Worm (Caenorhabditis elegans) whole organism, late embryonic: Measurements from ENCODE around the gene C25H3.17.

Source experiments
- C08G9.2 ChIP-seq: sonication (generic microtip); optimal IDR thresholded peaks from 2 replicates; lab custom pipeline; 2016; ENCODE audit warnings: mild to moderate bottlenecking, missing genetic modification characterization, moderate library complexity, missing compliant biosample characterization
- C38D4.7 ChIP-seq: fragments of 200-800 bp; sonication (Bioruptor generic); optimal IDR thresholded peaks from 2 replicates; lab custom pipeline; 2018; ENCODE audit warnings: mild to moderate bottlenecking, missing genetic modification characterization, moderate library complexity, missing compliant biosample characterization
- F13H6.1 ChIP-seq: sonication (generic microtip); optimal IDR thresholded peaks from 2 replicates; lab custom pipeline; 2016; ENCODE audit warnings: missing genetic modification characterization, missing compliant biosample characterization
- K02D7.2 ChIP-seq: sonication (generic microtip); optimal IDR thresholded peaks from 2 replicates; lab custom pipeline; 2017; ENCODE audit warnings: mild to moderate bottlenecking, missing genetic modification characterization, missing compliant biosample characterization
- K09A11.1 ChIP-seq: sonication (generic microtip); optimal IDR thresholded peaks from 2 replicates; lab custom pipeline; 2017; ENCODE audit warnings: antibody characterized with exemption, mild to moderate bottlenecking, missing genetic modification characterization, missing compliant biosample characterization; ENCODE audit not compliant: insufficient read depth
- T23F11.4 ChIP-seq: fragments of 200-800 bp; sonication (Bioruptor generic); optimal IDR thresholded peaks from 2 replicates; lab custom pipeline; 2018; ENCODE audit warnings: mild to moderate bottlenecking, missing genetic modification characterization, missing compliant biosample characterization
- ceh-14 ChIP-seq: sonication (generic microtip); optimal IDR thresholded peaks from 2 replicates; lab custom pipeline; 2016; ENCODE audit warnings: missing genotype, missing genetic modification characterization, missing compliant biosample characterization
- ceh-18 ChIP-seq: sonication (generic microtip); optimal IDR thresholded peaks from 2 replicates; lab custom pipeline; 2016; ENCODE audit warnings: missing genetic modification characterization, missing compliant biosample characterization
- ceh-19 ChIP-seq: fragments of 200-800 bp; sonication (Bioruptor generic); optimal IDR thresholded peaks from 2 replicates; lab custom pipeline; 2018; ENCODE audit warnings: mild to moderate bottlenecking, missing genetic modification characterization, missing compliant biosample characterization
- ceh-2 ChIP-seq: sonication (generic microtip); optimal IDR thresholded peaks from 2 replicates; lab custom pipeline; 2016; ENCODE audit warnings: missing genotype, missing genetic modification characterization, missing compliant biosample characterization
- ceh-22 ChIP-seq: sonication (generic microtip); optimal IDR thresholded peaks from 2 replicates; lab custom pipeline; 2017; ENCODE audit warnings: missing biosample characterization, missing genetic modification characterization
- ceh-31 ChIP-seq: sonication (generic microtip); optimal IDR thresholded peaks from 2 replicates; lab custom pipeline; 2016; ENCODE audit warnings: missing genetic modification characterization, missing compliant biosample characterization
- ceh-45 ChIP-seq: fragments of 200-800 bp; sonication (Bioruptor generic); IDR thresholded peaks from 2 replicates; pipeline ENCODE4 v1.3.6; 2022; ENCODE audit warnings: missing genetic modification reagents, missing genetic modification characterization, missing compliant biosample characterization
- ceh-48 ChIP-seq: sonication (generic microtip); optimal IDR thresholded peaks from 2 replicates; lab custom pipeline; 2016; ENCODE audit warnings: missing genetic modification characterization, inconsistent platforms, missing compliant biosample characterization
- ceh-6 ChIP-seq: fragments of 200-800 bp; sonication (Bioruptor generic); optimal IDR thresholded peaks from 2 replicates; lab custom pipeline; 2018; ENCODE audit warnings: mild to moderate bottlenecking, missing genetic modification characterization, missing compliant biosample characterization
- dmd-4 ChIP-seq: sonication (generic microtip); optimal IDR thresholded peaks from 2 replicates; lab custom pipeline; 2016; ENCODE audit warnings: borderline replicate concordance, missing genetic modification characterization, missing compliant biosample characterization
- elt-2 ChIP-seq: sonication (generic microtip); optimal IDR thresholded peaks from 2 replicates; lab custom pipeline; 2016; ENCODE audit warnings: missing genetic modification reagents, missing genetic modification characterization, missing compliant biosample characterization
- ets-4 ChIP-seq: sonication (generic microtip); optimal IDR thresholded peaks from 2 replicates; lab custom pipeline; 2016; ENCODE audit warnings: missing genetic modification characterization, missing compliant biosample characterization
- fax-1 ChIP-seq: sonication (generic microtip); optimal IDR thresholded peaks from 2 replicates; lab custom pipeline; 2016; ENCODE audit warnings: missing genotype, missing genetic modification characterization, missing compliant biosample characterization
- hlh-13 ChIP-seq: fragments of 200-800 bp; sonication (Bioruptor generic); optimal IDR thresholded peaks from 2 replicates; lab custom pipeline; 2018; ENCODE audit warnings: mild to moderate bottlenecking, missing genetic modification characterization, missing compliant biosample characterization
- hlh-15 ChIP-seq: sonication (generic microtip); optimal IDR thresholded peaks from 2 replicates; lab custom pipeline; 2016; ENCODE audit warnings: missing genetic modification characterization, missing compliant biosample characterization
- hlh-8 ChIP-seq: sonication (generic microtip); optimal IDR thresholded peaks from 2 replicates; lab custom pipeline; 2016; ENCODE audit warnings: missing genotype, missing genetic modification characterization, missing compliant biosample characterization
- lim-6 ChIP-seq: sonication (generic microtip); optimal IDR thresholded peaks from 2 replicates; lab custom pipeline; 2016; ENCODE audit warnings: missing genetic modification characterization, missing compliant biosample characterization
- madf-2 ChIP-seq: sonication (generic microtip); optimal IDR thresholded peaks from 2 replicates; lab custom pipeline; 2017; ENCODE audit warnings: missing genetic modification characterization, missing compliant biosample characterization
- nfya-1 ChIP-seq: sonication (generic microtip); optimal IDR thresholded peaks from 2 replicates; lab custom pipeline; 2017; ENCODE audit warnings: missing genetic modification characterization, mild to moderate bottlenecking, missing compliant biosample characterization, antibody characterized with exemption, moderate library complexity
- nhr-11 ChIP-seq: fragments of 150-350 bp; optimal IDR thresholded peaks from 2 replicates; lab custom pipeline; 2014; ENCODE audit warnings: missing biosample characterization, missing genetic modification characterization
- npax-4 ChIP-seq: sonication (generic microtip); optimal IDR thresholded peaks from 2 replicates; lab custom pipeline; 2016; ENCODE audit warnings: missing genetic modification characterization, missing compliant biosample characterization
- odd-2 ChIP-seq: sonication (generic microtip); optimal IDR thresholded peaks from 2 replicates; lab custom pipeline; 2017; ENCODE audit warnings: antibody characterized with exemption, mild to moderate bottlenecking, missing genetic modification characterization, missing compliant biosample characterization
- pha-4 ChIP-seq: fragments of 150-350 bp; optimal IDR thresholded peaks from 2 replicates; lab custom pipeline; 2018; ENCODE audit warnings: missing biosample characterization, missing genetic modification reagents, missing genetic modification characterization
- ref-2 ChIP-seq: sonication (generic microtip); optimal IDR thresholded peaks from 2 replicates; lab custom pipeline; 2016; ENCODE audit warnings: missing genetic modification characterization, missing compliant biosample characterization
- rnt-1 ChIP-seq: sonication (generic microtip); optimal IDR thresholded peaks from 2 replicates; lab custom pipeline; 2016; ENCODE audit warnings: missing genetic modification characterization, missing compliant biosample characterization
- sox-2 ChIP-seq: fragments of 200-800 bp; sonication (Bioruptor generic); IDR thresholded peaks from 2 replicates; pipeline ENCODE4 v1.3.6; 2022; ENCODE audit warnings: missing genetic modification reagents, missing genetic modification characterization, missing compliant biosample characterization
- sox-4 ChIP-seq: sonication (generic microtip); optimal IDR thresholded peaks from 2 replicates; lab custom pipeline; 2017; ENCODE audit warnings: mild to moderate bottlenecking, missing genetic modification characterization, inconsistent platforms, missing compliant biosample characterization
- tbx-2 ChIP-seq: sonication (generic microtip); optimal IDR thresholded peaks from 2 replicates; lab custom pipeline; 2016; ENCODE audit warnings: missing genetic modification characterization, missing compliant biosample characterization
- tbx-7 ChIP-seq: sonication (generic microtip); optimal IDR thresholded peaks from 2 replicates; lab custom pipeline; 2016; ENCODE audit warnings: missing genotype, missing genetic modification characterization, missing compliant biosample characterization
- ttx-3 ChIP-seq: sonication (generic microtip); optimal IDR thresholded peaks from 2 replicates; lab custom pipeline; 2016; ENCODE audit warnings: missing genetic modification reagents, missing genetic modification characterization, missing compliant biosample characterization
- unc-42 ChIP-seq: sonication (generic microtip); optimal IDR thresholded peaks from 2 replicates; lab custom pipeline; 2016; ENCODE audit warnings: missing genotype, missing genetic modification characterization, missing compliant biosample characterization
- unc-86 ChIP-seq: sonication (generic microtip); optimal IDR thresholded peaks from 2 replicates; lab custom pipeline; 2016; ENCODE audit warnings: missing genetic modification characterization, missing compliant biosample characterization
- zip-5 ChIP-seq: sonication (generic microtip); optimal IDR thresholded peaks from 2 replicates; lab custom pipeline; 2016; ENCODE audit warnings: missing genetic modification characterization, missing compliant biosample characterization

Gene C25H3.17

DNA sequence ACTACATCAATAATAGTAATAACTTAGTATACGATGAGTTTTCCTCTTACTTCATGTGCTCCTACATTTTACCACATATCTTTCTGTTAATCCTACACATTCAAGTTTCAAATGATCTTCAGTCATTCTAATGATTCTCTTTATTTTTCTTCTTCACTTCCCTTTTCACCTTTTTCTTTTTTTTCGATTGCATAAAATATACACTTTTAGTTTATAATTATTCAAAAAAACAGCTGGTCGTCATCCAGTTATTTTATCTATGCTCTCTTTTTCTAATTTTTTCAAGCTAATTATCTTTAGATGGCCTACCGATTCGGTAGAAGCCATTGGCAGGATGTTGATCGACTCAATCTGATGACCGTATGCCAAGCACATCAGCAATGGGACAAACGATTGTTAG lies 15.3 kb downstream of the C25H3.17 start, which contains the start of gene F59E12.1:
Gene F59E12.1, plus strand, starts transcription at position 301 of the 400 bp plus-strand sequence.
- TF ChIP-seq ceh-19 (no peak), K02D7.2 (no peak), pha-4 (no peak), ceh-14 (tag; lab: Kevin White, UChicago) (no peak), ceh-18 (no peak), ceh-45 (GFP tag; lab: Robert Waterston, UW) (no peak), rnt-1 (no peak), hlh-15 (tag; lab: Kevin White, UChicago) (no peak)
- TF ChIP-seq, all 69 proteins: peak for 0

DNA sequence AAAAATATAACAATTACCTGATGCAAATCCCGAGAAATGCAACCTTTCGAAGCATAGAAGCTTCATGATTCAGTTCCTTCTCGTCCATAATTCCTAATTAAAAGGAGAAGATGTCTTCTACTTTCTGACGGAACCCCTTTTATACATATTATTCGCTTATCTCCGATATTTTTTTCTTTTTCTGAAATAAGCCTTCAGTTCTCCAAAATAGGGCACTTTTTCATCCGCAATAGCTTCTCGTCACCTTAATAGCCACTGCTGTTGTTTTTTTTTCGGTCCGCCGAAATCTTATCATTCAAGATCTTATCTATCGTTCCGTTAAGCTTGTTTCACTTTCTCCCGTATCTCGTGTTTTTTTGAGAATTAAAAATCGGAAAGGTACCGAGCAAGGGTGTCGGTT lies 17.1 kb downstream of the C25H3.17 start, which contains the start of gene bli-2:
Gene bli-2, minus strand, starts transcription at position 101 of the 400 bp plus-strand sequence.
- TF ChIP-seq unc-42 (tag; lab: Kevin White, UChicago), result no peak
- no peak for TF ChIP-seq npax-4 (tag; lab: Kevin White, UChicago)
- TF ChIP-seq nhr-11 (tag; lab: Kevin White, UChicago), result no peak
- no peak for TF ChIP-seq sox-2
- TF ChIP-seq T23F11.4 (GFP tag; lab: Kevin White, UChicago), result no peak
- TF ChIP-seq elt-2 (tag; lab: Kevin White, UChicago), result no peak
- TF ChIP-seq ceh-31, result no peak
- no peak for TF ChIP-seq K09A11.1
- no peak for TF ChIP-seq ceh-14 (tag; lab: Kevin White, UChicago)
- TF ChIP-seq ttx-3 (tag; lab: Kevin White, UChicago), result no peak
- TF ChIP-seq ceh-6 (GFP tag; lab: Kevin White, UChicago), result no peak
- TF ChIP-seq hlh-13 (GFP tag; lab: Kevin White, UChicago), result no peak
- no peak for TF ChIP-seq unc-86 (tag; lab: Kevin White, UChicago)
- no peak for TF ChIP-seq F13H6.1 (tag; lab: Kevin White, UChicago)
- TF ChIP-seq madf-2 (tag; lab: Kevin White, UChicago), result no peak
- TF ChIP-seq fax-1 (tag; lab: Kevin White, UChicago), result no peak
- no peak for TF ChIP-seq sox-4 (tag; lab: Kevin White, UChicago)
- no peak for TF ChIP-seq lim-6 (tag; lab: Kevin White, UChicago)

DNA sequence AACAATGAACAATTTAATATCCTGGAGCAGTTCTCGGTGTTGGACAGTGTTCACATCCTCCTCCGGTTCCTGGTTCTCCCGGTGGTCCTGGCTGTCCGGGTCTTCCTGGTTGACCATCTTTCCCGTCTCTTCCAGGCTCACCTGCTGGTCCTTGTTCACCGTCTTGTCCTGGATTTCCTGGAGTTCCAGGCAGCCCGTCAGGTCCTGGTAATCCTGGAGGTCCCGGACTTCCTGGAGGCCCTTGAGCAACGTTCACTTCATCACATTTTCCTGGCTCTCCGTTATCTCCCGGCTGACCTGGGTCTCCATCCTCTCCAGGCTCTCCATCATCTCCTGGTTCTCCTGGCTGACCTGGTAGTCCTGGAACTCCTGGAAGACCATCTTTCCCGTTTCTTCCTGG lies 18.1 kb downstream of the C25H3.17 start:
- TF ChIP-seq hlh-13 (GFP tag; lab: Kevin White, UChicago), result no peak
- TF ChIP-seq ceh-22 (tag; lab: Kevin White, UChicago), result no peak
- TF ChIP-seq nfya-1 (tag; lab: Kevin White, UChicago), result no peak
- TF ChIP-seq ceh-48 (tag; lab: Kevin White, UChicago), result no peak
- TF ChIP-seq ceh-31, result no peak
- TF ChIP-seq, all 69 proteins: peak for 0

DNA sequence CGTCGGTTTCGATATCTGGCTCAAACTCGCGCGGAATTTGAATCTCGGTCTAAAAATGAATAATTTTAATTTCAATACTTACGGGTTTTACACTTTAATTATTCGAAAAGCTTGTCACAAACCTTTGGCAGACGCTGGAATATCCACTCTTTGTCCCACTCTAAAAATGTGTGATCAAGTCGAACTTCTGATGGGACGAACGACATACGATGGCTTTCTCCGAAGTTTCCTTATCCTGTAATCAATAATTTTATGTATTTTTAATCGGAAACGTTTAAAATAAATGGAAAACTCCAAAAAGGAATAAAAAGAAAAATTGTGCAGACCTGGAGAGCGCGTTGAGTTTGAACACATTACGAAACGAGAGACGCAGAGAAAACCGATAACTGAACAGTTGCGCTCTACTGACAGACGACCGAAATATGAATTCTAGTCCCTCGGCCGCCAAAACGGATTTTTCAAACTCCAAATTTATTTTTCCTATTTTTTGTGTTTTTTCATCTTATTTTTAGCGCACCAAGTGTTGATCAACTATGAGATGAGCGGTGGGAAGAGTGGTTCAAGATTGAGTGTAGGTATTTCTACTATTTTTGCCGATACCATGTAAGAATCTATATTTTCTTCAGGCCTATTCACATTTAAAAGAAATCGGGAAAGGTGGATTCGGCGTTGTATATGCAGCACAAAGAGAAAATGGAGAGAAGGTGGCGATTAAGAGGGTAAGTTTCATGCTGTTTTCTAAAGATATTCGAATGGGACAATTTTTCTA lies 20.1 kb downstream of the C25H3.17 start, which contains the start of the genes sam-4, F59E12.17 and zyg-1:
Gene sam-4, minus strand, starts transcription at position 51 of the 769 bp plus-strand sequence.
Gene F59E12.17, minus strand, starts transcription at position 235 of the 769 bp plus-strand sequence.
Gene zyg-1, plus strand, starts transcription at position 513 of the 769 bp plus-strand sequence.
- TF ChIP-seq dmd-4 (tag; lab: Kevin White, UChicago), result no peak
- TF ChIP-seq odd-2 (tag; lab: Kevin White, UChicago), result no peak
- TF ChIP-seq npax-4 (tag; lab: Kevin White, UChicago), result no peak
- TF ChIP-seq ets-4 (tag; lab: Kevin White, UChicago), result peak; percentile 83
- TF ChIP-seq sox-2, result no peak
- no peak for TF ChIP-seq K02D7.2
- no peak for TF ChIP-seq sox-4 (tag; lab: Kevin White, UChicago)
- no peak for TF ChIP-seq pha-4
- TF ChIP-seq tbx-2 (tag; lab: Kevin White, UChicago), result peak; percentile 70
- TF ChIP-seq ref-2 (tag; lab: Kevin White, UChicago), result peak; percentile 38
- TF ChIP-seq ceh-2, result peak; percentile 78
- TF ChIP-seq ceh-6 (GFP tag; lab: Kevin White, UChicago), result no peak
- TF ChIP-seq ceh-22 (tag; lab: Kevin White, UChicago), result no peak
- peak; percentile 90 for TF ChIP-seq ceh-31
- peak; percentile 72 for TF ChIP-seq rnt-1
- TF ChIP-seq K09A11.1, result no peak
- peak; percentile 20 for TF ChIP-seq F13H6.1 (tag; lab: Kevin White, UChicago)
- no peak for TF ChIP-seq hlh-8 (tag; lab: Kevin White, UChicago)
- peak; percentile 66 for TF ChIP-seq C08G9.2 (tag; lab: Kevin White, UChicago)
- TF ChIP-seq C38D4.7 (GFP tag; lab: Kevin White, UChicago), result no peak
- TF ChIP-seq ceh-48 (tag; lab: Kevin White, UChicago), result peak; percentile 28
- TF ChIP-seq tbx-7 (tag; lab: Kevin White, UChicago), result peak; percentile 11
- peak; percentile 54 for TF ChIP-seq nfya-1 (tag; lab: Kevin White, UChicago)
- TF ChIP-seq zip-5 (tag; lab: Kevin White, UChicago), result peak; percentile 20
- peak; percentile 29 for TF ChIP-seq ceh-14 (tag; lab: Kevin White, UChicago)
